Fruit fly (Drosophila melanogaster): ENCODE measurements around the gene CG43354.

DNA sequence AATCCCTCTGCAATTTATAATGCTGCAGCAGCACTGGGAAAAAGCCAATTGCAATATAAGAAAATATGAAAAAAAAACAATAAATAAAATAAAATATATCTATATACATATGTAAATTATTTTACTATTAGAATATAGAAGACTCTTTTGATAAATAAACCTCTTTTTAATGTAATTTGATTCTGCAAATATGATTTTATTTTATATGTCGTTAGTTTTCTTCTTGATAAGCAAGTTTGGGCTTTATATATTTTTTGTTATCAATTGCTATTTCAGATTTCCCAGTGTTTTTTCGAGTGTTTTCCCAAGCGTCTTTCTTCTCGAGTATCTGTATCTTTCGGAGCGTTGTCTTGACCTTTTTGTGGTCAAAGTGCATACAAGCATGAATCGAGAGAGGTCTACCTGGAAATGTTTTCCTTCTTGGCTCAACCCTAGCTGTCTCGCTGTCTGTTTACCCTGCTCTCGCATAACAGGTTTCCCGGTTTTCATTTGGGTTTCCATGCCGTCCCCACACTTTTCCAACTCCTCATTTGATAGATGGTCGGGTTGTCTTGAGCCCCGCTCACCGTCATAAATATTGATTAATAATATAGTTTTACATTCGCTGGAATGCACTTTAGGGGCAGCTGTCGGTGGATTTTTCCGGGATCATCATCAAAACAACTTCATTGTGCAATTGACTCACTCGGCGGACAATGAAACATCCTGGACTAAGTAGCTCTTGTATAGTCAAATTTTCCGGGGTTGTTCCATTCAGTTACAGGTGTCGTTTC, 4.0 kb downstream of the CG43354 start:
- TF ChIP-seq CG7045 (GFP tag; optimal IDR thresholded peaks at IDR 0.05) (no peak), CG14711 (tag; optimal IDR thresholded peaks at IDR 0.05) (no peak), CG7101 (tag; optimal IDR thresholded peaks at IDR 0.05) (no peak), kay (GFP tag; ENCODE audit: borderline replicate concordance) (no peak), Crg-1 (GFP tag; optimal IDR thresholded peaks at IDR 0.05) (no peak)
